Fruit fly (Drosophila melanogaster) whole organism: ENCODE results near the gene CG6271.

Source experiments
- CG8478 ChIP-seq: fragments of >200 bp; optimal IDR thresholded peaks from 2 replicates; lab custom pipeline; 2018; ENCODE audit warnings: inconsistent platforms
- psq ChIP-seq: fragments of >200 bp; optimal IDR thresholded peaks from 2 replicates; lab custom pipeline; 2017

DNA sequence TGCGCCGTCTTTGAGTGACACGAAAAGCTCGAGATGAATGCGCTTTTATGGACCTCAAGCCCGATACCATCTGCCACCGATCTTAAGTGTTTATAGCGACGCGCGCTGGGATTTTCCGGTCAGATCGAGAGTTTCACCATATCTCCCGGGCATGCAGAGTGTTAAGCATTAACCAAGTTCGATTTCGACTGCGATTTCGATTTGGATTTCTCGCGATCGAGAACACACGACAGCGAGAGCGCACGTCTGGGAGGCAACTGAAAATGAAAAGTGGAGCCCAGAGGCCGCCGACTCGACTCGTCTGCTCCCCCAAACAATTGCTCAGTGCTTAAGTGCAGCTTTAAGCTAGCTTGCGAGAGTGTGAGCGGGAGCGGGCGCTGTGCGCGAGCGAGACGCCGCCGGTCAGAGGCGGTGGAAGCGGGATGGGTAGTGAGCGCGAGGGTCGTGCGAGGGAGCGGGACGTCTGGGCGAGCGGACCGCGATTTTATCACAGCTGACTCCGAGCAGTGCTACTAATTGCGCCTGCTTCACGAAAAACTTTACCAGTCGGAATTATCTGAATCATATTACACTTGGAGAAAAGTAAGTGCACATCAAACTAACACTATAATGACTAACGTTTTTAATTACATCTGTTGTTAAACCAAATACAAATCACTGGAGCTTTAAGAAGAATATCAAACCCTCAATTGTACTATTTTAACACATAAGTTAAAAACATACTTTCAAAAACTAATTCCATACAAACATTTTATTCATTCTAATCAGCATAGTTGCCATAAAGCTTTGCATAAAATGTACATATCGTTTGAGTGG is 44.1 kb upstream of the CG6271 start, which contains the start of gene spz:
- TF ChIP-seq psq (no peak), CG8478 (lab: Kevin White, UChicago) (no peak)
